Worm (Caenorhabditis elegans) whole organism, late embryonic: ENCODE data around the gene fars-3.

ENCODE experiments used
- F13H6.1 ChIP-seq: sonication (generic microtip); optimal IDR thresholded peaks from 2 replicates; lab custom pipeline; 2016; ENCODE audit warnings: missing genetic modification characterization, missing compliant biosample characterization
- ahr-1 ChIP-seq: sonication (generic microtip); optimal IDR thresholded peaks from 2 replicates; lab custom pipeline; 2016; ENCODE audit warnings: missing genetic modification characterization, missing compliant biosample characterization
- ceh-31 ChIP-seq: sonication (generic microtip); optimal IDR thresholded peaks from 2 replicates; lab custom pipeline; 2016; ENCODE audit warnings: missing genetic modification characterization, missing compliant biosample characterization
- elt-2 ChIP-seq: sonication (generic microtip); optimal IDR thresholded peaks from 2 replicates; lab custom pipeline; 2016; ENCODE audit warnings: missing genetic modification reagents, missing genetic modification characterization, missing compliant biosample characterization
- odd-2 ChIP-seq: sonication (generic microtip); optimal IDR thresholded peaks from 2 replicates; lab custom pipeline; 2017; ENCODE audit warnings: antibody characterized with exemption, mild to moderate bottlenecking, missing genetic modification characterization, missing compliant biosample characterization
- pha-4 ChIP-seq: fragments of 150-350 bp; optimal IDR thresholded peaks from 2 replicates; lab custom pipeline; 2018; ENCODE audit warnings: missing biosample characterization, missing genetic modification reagents, missing genetic modification characterization

DNA sequence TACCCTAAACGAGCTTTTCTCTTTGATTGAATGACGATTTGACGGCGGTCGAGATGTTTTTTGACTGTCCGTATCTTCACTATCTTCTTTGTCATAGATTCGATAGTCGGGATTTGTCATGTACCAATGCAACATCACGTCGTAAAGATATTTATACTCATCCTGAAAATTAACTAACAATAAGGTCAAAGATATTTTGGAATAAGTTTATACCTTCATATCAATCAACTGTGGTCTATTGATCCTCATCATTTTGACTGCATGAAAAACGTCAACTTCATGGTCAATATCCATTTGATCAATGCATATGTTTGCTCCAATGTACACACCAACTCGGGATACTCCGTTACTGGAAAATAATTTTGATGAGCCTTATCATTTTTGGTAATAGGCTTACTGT lies 23.5 kb downstream of the fars-3 start:
- TF ChIP-seq elt-2 (tag; lab: Kevin White, UChicago): no peak
- TF ChIP-seq ahr-1 (tag; lab: Kevin White, UChicago): no peak
- no peak for TF ChIP-seq ceh-31 (tag; lab: Kevin White, UChicago)
- TF ChIP-seq pha-4: no peak
- no peak for TF ChIP-seq F13H6.1 (tag; lab: Kevin White, UChicago)
- TF ChIP-seq odd-2 (tag; lab: Kevin White, UChicago): no peak
